Worm (Caenorhabditis elegans): ENCODE results near the gene Y66D12A.1.

ce11 chrIII:11633444-11633843 is 25.5 kb downstream of the Y66D12A.1 start:
- TF ChIP-seq pqm-1 (tag; optimal IDR thresholded peaks at IDR 0.05) (no peak), fkh-10 (GFP tag; optimal IDR thresholded peaks at IDR 0.05) (no peak), ets-4 (tag; optimal IDR thresholded peaks at IDR 0.05) (no peak), unc-55 (GFP tag; optimal IDR thresholded peaks at IDR 0.05) (no peak), pha-4 (tag; optimal IDR thresholded peaks at IDR 0.05) (no peak), sox-4 (tag; optimal IDR thresholded peaks at IDR 0.05) (no peak), nfya-1 (tag; optimal IDR thresholded peaks at IDR 0.05) (no peak), mec-3 (tag; optimal IDR thresholded peaks at IDR 0.05; ENCODE audit: borderline replicate concordance) (no peak), lim-6 (tag; optimal IDR thresholded peaks at IDR 0.05) (no peak), unc-86 (tag; optimal IDR thresholded peaks at IDR 0.05) (no peak), K09A11.1 (tag; optimal IDR thresholded peaks at IDR 0.05; ENCODE audit: insufficient read depth) (no peak), nhr-11 (tag; optimal IDR thresholded peaks at IDR 0.05) (no peak), ama-1 (optimal IDR thresholded peaks at IDR 0.05) (no peak)
